Fruit fly (Drosophila melanogaster) whole organism, wandering third instar larva: ENCODE results near the gene Or65a.
A peak's percentile ranks its signal among the peaks of the same experiment; 100 is the strongest.

Source experiments
- Dfd ChIP-seq: fragments of >200 bp; optimal IDR thresholded peaks from 2 replicates; lab custom pipeline; 2017; ENCODE audit warnings: missing biosample characterization, missing genetic modification characterization
- Dif ChIP-seq: fragments of 200-275, 200-300 bp; sonication (Bioruptor generic); optimal IDR thresholded peaks from 2 replicates; lab custom pipeline; 2018; ENCODE audit warnings: missing biosample characterization, missing genetic modification characterization; ENCODE audit not compliant: partially characterized antibody
- GATAd ChIP-seq: sonication (Bioruptor generic); optimal IDR thresholded peaks from 2 replicates; lab custom pipeline; 2016; ENCODE audit warnings: missing biosample characterization, missing genetic modification characterization
- Hr83 ChIP-seq: fragments of 200-300 bp; sonication (Bioruptor generic); optimal IDR thresholded peaks from 2 replicates; lab custom pipeline; 2016; ENCODE audit warnings: missing biosample characterization, mild to moderate bottlenecking, missing genetic modification characterization, moderate library complexity; ENCODE audit not compliant: poor library complexity, severe bottlenecking
- Myc ChIP-seq: fragments of >200 bp; optimal IDR thresholded peaks from 2 replicates; lab custom pipeline; 2017
- Rel ChIP-seq, 2 experiments: fragments of 200-800 bp; sonication (Bioruptor generic) in 1 of 2; optimal IDR thresholded peaks; 2 replicates in 1 of 2; 3 replicates in 1 of 2; lab custom pipeline; 2016 to 2019; ENCODE audit warnings: mild to moderate bottlenecking in 2 of 2, missing biosample characterization in 2 of 2, missing genetic modification characterization in 2 of 2, moderate library complexity in 1 of 2
- dmrt93B ChIP-seq: fragments of 200-800 bp; sonication (Bioruptor generic); optimal IDR thresholded peaks from 2 replicates; lab custom pipeline; 2018; ENCODE audit warnings: missing biosample characterization, mild to moderate bottlenecking, missing genetic modification characterization
- ey ChIP-seq: fragments of 200-800 bp; sonication (Bioruptor generic); optimal IDR thresholded peaks from 2 replicates; lab custom pipeline; 2016; ENCODE audit warnings: missing biosample characterization, missing genetic modification characterization
- h ChIP-seq: fragments of 200-800 bp; sonication (Bioruptor generic); optimal IDR thresholded peaks from 3 replicates; lab custom pipeline; 2016; ENCODE audit warnings: missing biosample characterization, mild to moderate bottlenecking, missing genetic modification characterization
- lola ChIP-seq: fragments of >200 bp; optimal IDR thresholded peaks from 2 replicates; lab custom pipeline; 2017; ENCODE audit warnings: missing biosample characterization, missing genetic modification characterization
- psq ChIP-seq: fragments of 200-800 bp; sonication (Bioruptor generic); optimal IDR thresholded peaks from 3 replicates; lab custom pipeline; 2017; ENCODE audit warnings: missing biosample characterization, mild to moderate bottlenecking, missing genetic modification characterization, moderate library complexity
- tai ChIP-seq: sonication (Bioruptor generic); optimal IDR thresholded peaks from 2 replicates; lab custom pipeline; 2016; ENCODE audit warnings: missing biosample characterization, missing genetic modification characterization

DNA sequence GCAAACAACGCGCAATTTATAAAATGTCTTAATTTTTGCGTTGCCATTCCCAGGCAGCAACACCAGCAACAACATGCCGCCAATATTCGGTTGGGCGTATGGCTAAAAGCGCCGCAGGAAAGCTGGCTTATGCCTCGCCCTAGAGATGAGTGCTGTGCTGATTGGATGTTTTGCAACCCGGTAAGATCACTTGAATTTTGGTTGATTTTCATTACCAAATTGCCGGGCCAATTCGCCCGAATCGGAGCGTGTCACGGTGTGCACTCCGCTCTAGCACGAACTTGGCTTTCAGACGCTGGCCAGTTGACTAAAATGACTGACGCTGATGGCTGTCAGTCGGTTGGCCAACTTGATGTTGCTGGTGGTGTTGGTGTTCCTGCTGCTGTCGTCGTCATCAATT lies 35.0 kb upstream of the Or65a start:
- TF ChIP-seq Rel (GFP tag; optimal IDR thresholded peaks at IDR 0.05; lab: Kevin White, UChicago): no peak
- TF ChIP-seq Rel (tag; optimal IDR thresholded peaks at IDR 0.05; lab: Kevin White, UChicago): no peak
- TF ChIP-seq Hr83 (GFP tag; lab: Kevin White, UChicago): no peak
- peak; percentile 73 for TF ChIP-seq h (GFP tag; lab: Kevin White, UChicago)
- no peak for TF ChIP-seq GATAd (GFP tag; lab: Kevin White, UChicago)
- no peak for TF ChIP-seq lola (GFP tag; lab: Kevin White, UChicago)
- peak; percentile 46 for TF ChIP-seq psq (GFP tag; lab: Kevin White, UChicago)
- TF ChIP-seq tai (GFP tag; lab: Kevin White, UChicago): no peak
- peak; percentile 42 for TF ChIP-seq dmrt93B (GFP tag; lab: Kevin White, UChicago)
- TF ChIP-seq ey: peak; percentile 61
- TF ChIP-seq Dfd (GFP tag; lab: Kevin White, UChicago): no peak
- TF ChIP-seq Dif (GFP tag; lab: Kevin White, UChicago): no peak
- TF ChIP-seq Myc (lab: Kevin White, UChicago): no peak
